Fruit fly (Drosophila melanogaster) whole organism, embryonic: ENCODE data around the gene CG5080.

Experiments
- Abd-B ChIP-seq: fragments of 200-800 bp; sonication (Bioruptor generic); optimal IDR thresholded peaks from 2 replicates; lab custom pipeline; 2018; ENCODE audit warnings: missing biosample characterization, mild to moderate bottlenecking, missing genetic modification characterization, moderate library complexity
- Antp ChIP-seq: fragments of 200-800 bp; sonication (Bioruptor generic); optimal IDR thresholded peaks from 3 replicates; lab custom pipeline; 2016; ENCODE audit warnings: missing biosample characterization, missing genetic modification characterization
- BtbVII ChIP-seq: fragments of 200-800 bp; sonication (Bioruptor generic); optimal IDR thresholded peaks from 3 replicates; lab custom pipeline; 2017; ENCODE audit warnings: missing biosample characterization, mild to moderate bottlenecking, missing genetic modification characterization
- CG10209 ChIP-seq: fragments of 200-800 bp; sonication (Bioruptor generic); optimal IDR thresholded peaks from 3 replicates; lab custom pipeline; 2017; ENCODE audit warnings: missing biosample characterization, mild to moderate bottlenecking, missing genetic modification characterization, missing genetic modification reagents
- CG10274 ChIP-seq: fragments of 200-800 bp; sonication (Bioruptor generic); optimal IDR thresholded peaks from 3 replicates; lab custom pipeline; 2017; ENCODE audit warnings: missing biosample characterization, mild to moderate bottlenecking, missing genetic modification characterization
- CG10462 ChIP-seq: fragments of 200-800 bp; sonication (Bioruptor generic); optimal IDR thresholded peaks from 2 replicates; lab custom pipeline; 2016; ENCODE audit warnings: missing biosample characterization, missing genetic modification characterization
- CG11695 ChIP-seq: fragments of 200-800 bp; sonication (Bioruptor generic); IDR thresholded peaks from 3 replicates; pipeline ENCODE4 v1.3.6; 2022; ENCODE audit warnings: missing biosample characterization, missing genetic modification characterization
- CG11723 ChIP-seq: fragments of 200-800 bp; sonication (Bioruptor generic); optimal IDR thresholded peaks from 2 replicates; lab custom pipeline; 2017; ENCODE audit warnings: missing biosample characterization, mild to moderate bottlenecking, missing genetic modification characterization
- CG12071 ChIP-seq: fragments of 200-800 bp; sonication (Bioruptor generic); optimal IDR thresholded peaks from 3 replicates; lab custom pipeline; 2018; ENCODE audit warnings: missing biosample characterization, mild to moderate bottlenecking, missing genetic modification characterization
- CG12659 ChIP-seq: fragments of 200-800 bp; sonication (Bioruptor generic); optimal IDR thresholded peaks from 3 replicates; lab custom pipeline; 2017; ENCODE audit warnings: mild to moderate bottlenecking, missing biosample characterization, missing genetic modification reagents, missing genetic modification characterization
- CG15269 ChIP-seq: fragments of 200-800 bp; sonication (Bioruptor generic); optimal IDR thresholded peaks from 2 replicates; lab custom pipeline; 2018; ENCODE audit warnings: missing biosample characterization, mild to moderate bottlenecking, missing genetic modification characterization, moderate library complexity
- CG16863 ChIP-seq: fragments of 200-800 bp; sonication (Bioruptor generic); optimal IDR thresholded peaks from 3 replicates; lab custom pipeline; 2016; ENCODE audit warnings: missing biosample characterization, missing genetic modification characterization
- CG18599 ChIP-seq: fragments of 200-800 bp; sonication (Bioruptor generic); optimal IDR thresholded peaks from 3 replicates; lab custom pipeline; 2017; ENCODE audit warnings: missing biosample characterization, missing genetic modification characterization, mild to moderate bottlenecking, moderate library complexity, missing genetic modification reagents
- CG2120 ChIP-seq: fragments of 200-800 bp; sonication (Bioruptor generic); optimal IDR thresholded peaks from 3 replicates; lab custom pipeline; 2016; ENCODE audit warnings: missing biosample characterization, missing genetic modification characterization
- CG30403 ChIP-seq: fragments of 200-800 bp; sonication (Bioruptor generic); optimal IDR thresholded peaks from 3 replicates; lab custom pipeline; 2016; ENCODE audit warnings: missing biosample characterization, missing genetic modification characterization
- CG32532 ChIP-seq: fragments of 200-800 bp; sonication (Bioruptor generic); IDR thresholded peaks from 2 replicates; pipeline ENCODE4 v1.3.6; 2022; ENCODE audit warnings: missing biosample characterization, missing genetic modification characterization
- CG32772 ChIP-seq: fragments of 200-800 bp; sonication (Bioruptor generic); IDR thresholded peaks from 2 replicates; pipeline ENCODE4 v1.3.6; 2022; ENCODE audit warnings: missing biosample characterization, missing genetic modification characterization
- CG34224 ChIP-seq: fragments of 200-800 bp; sonication (Bioruptor generic); IDR thresholded peaks from 3 replicates; pipeline ENCODE4 v1.3.6; 2022; ENCODE audit warnings: missing biosample characterization, missing genetic modification characterization; ENCODE audit not compliant: partially characterized antibody
- CG4360 ChIP-seq: fragments of 200-800 bp; sonication (Bioruptor generic); IDR thresholded peaks from 2 replicates; pipeline ENCODE4 v1.3.6; 2022; ENCODE audit warnings: missing biosample characterization, missing genetic modification characterization
- CG6175 ChIP-seq: fragments of 200-800 bp; sonication (Bioruptor generic); IDR thresholded peaks from 3 replicates; pipeline ENCODE4 v1.3.6; 2022; ENCODE audit warnings: missing biosample characterization, missing genetic modification characterization
- CG6689 ChIP-seq: fragments of 200-800 bp; sonication (Bioruptor generic); IDR thresholded peaks from 2 replicates; pipeline ENCODE4 v1.3.6; 2022; ENCODE audit warnings: missing biosample characterization, missing genetic modification characterization
- CG8281 ChIP-seq: fragments of 200-800 bp; sonication (Bioruptor generic); optimal IDR thresholded peaks from 2 replicates; lab custom pipeline; 2018; ENCODE audit warnings: missing biosample characterization, mild to moderate bottlenecking, missing genetic modification characterization, moderate library complexity
- CG8765 ChIP-seq: fragments of 200-800 bp; sonication (Bioruptor generic); IDR thresholded peaks from 2 replicates; pipeline ENCODE4 v1.3.6; 2022; ENCODE audit warnings: missing biosample characterization, missing genetic modification characterization
- CG9727 ChIP-seq: fragments of 200-800 bp; sonication (Bioruptor generic); optimal IDR thresholded peaks from 3 replicates; lab custom pipeline; 2017; ENCODE audit warnings: missing biosample characterization, mild to moderate bottlenecking, missing genetic modification characterization
- CG9797 ChIP-seq: fragments of 200-800 bp; sonication (Bioruptor generic); optimal IDR thresholded peaks from 3 replicates; lab custom pipeline; 2018; ENCODE audit warnings: missing biosample characterization, mild to moderate bottlenecking, missing genetic modification characterization
- CrebB ChIP-seq: fragments of 200-800 bp; sonication (Bioruptor generic); optimal IDR thresholded peaks from 3 replicates; lab custom pipeline; 2018; ENCODE audit warnings: missing biosample characterization, mild to moderate bottlenecking, missing genetic modification characterization
- HHEX ChIP-seq: fragments of 200-800 bp; sonication (Bioruptor generic); optimal IDR thresholded peaks from 3 replicates; lab custom pipeline; 2017; ENCODE audit warnings: missing biosample characterization, mild to moderate bottlenecking, missing genetic modification characterization, missing genetic modification reagents
- Hmr ChIP-seq: fragments of 200-800 bp; sonication (Bioruptor generic); optimal IDR thresholded peaks from 3 replicates; lab custom pipeline; 2017; ENCODE audit warnings: mild to moderate bottlenecking, missing biosample characterization, missing genetic modification reagents, missing genetic modification characterization
- Lim3 ChIP-seq: fragments of 200-800 bp; sonication (Bioruptor generic); IDR thresholded peaks from 2 replicates; pipeline ENCODE4 v1.3.6; 2022; ENCODE audit warnings: missing biosample characterization, missing genetic modification characterization
- MTF-1 ChIP-seq: fragments of 200-800 bp; sonication (Bioruptor generic); optimal IDR thresholded peaks from 2 replicates; lab custom pipeline; 2018; ENCODE audit warnings: missing biosample characterization, mild to moderate bottlenecking, missing genetic modification characterization, borderline replicate concordance
- Med ChIP-seq: fragments of 200-800 bp; sonication (Bioruptor generic); peaks from one replicate; lab custom pipeline; 2016; ENCODE audit warnings: missing biosample characterization, missing genetic modification characterization, mild to moderate bottlenecking, inconsistent platforms, moderate library complexity
- NFAT ChIP-seq: fragments of 200-800 bp; sonication (Bioruptor generic); IDR thresholded peaks from 2 replicates; pipeline ENCODE4 v1.3.6; 2022; ENCODE audit warnings: missing biosample characterization, missing genetic modification characterization
- Nf-YA ChIP-seq: fragments of 200-800 bp; sonication (Bioruptor generic); IDR thresholded peaks from 2 replicates; pipeline ENCODE4 v1.3.6; 2022; ENCODE audit warnings: missing biosample characterization, missing genetic modification characterization
- Nf-YC ChIP-seq: fragments of 200-800 bp; optimal IDR thresholded peaks from 3 replicates; lab custom pipeline; 2019; ENCODE audit warnings: missing biosample characterization, mild to moderate bottlenecking, missing genetic modification characterization, moderate library complexity
- PHDP ChIP-seq: fragments of 200-800 bp; sonication (Bioruptor generic); optimal IDR thresholded peaks from 3 replicates; lab custom pipeline; 2018; ENCODE audit warnings: missing biosample characterization, mild to moderate bottlenecking, missing genetic modification characterization, moderate library complexity
- Pdp1 ChIP-seq, 2 experiments: fragments of 200-800 bp; sonication (Bioruptor generic); optimal IDR thresholded peaks; 3 replicates each; lab custom pipeline; 2016; ENCODE audit warnings: missing biosample characterization in 2 of 2, missing genetic modification characterization in 2 of 2, mild to moderate bottlenecking in 1 of 2, moderate library complexity in 1 of 2
- Rfx ChIP-seq: fragments of 200-800 bp; sonication (Bioruptor generic); IDR thresholded peaks from 2 replicates; pipeline ENCODE4 v1.3.6; 2022; ENCODE audit warnings: missing biosample characterization, missing genetic modification characterization
- Ssrp ChIP-seq: fragments of 200-800 bp; sonication (Bioruptor generic); optimal IDR thresholded peaks from 2 replicates; lab custom pipeline; 2018; ENCODE audit warnings: missing biosample characterization, mild to moderate bottlenecking, missing genetic modification characterization, moderate library complexity
- ara ChIP-seq: fragments of 200-800 bp; sonication (Bioruptor generic); IDR thresholded peaks from 2 replicates; pipeline ENCODE4 v1.3.6; 2022; ENCODE audit warnings: missing biosample characterization, missing genetic modification characterization
- cg ChIP-seq: fragments of 200-800 bp; sonication (Bioruptor generic); optimal IDR thresholded peaks from 3 replicates; lab custom pipeline; 2019; ENCODE audit warnings: missing biosample characterization, mild to moderate bottlenecking, missing genetic modification characterization, moderate library complexity
- chinmo ChIP-seq: fragments of 200-800 bp; sonication (Bioruptor generic); IDR thresholded peaks from 4 replicates; pipeline ENCODE4 v1.3.6; 2022; ENCODE audit warnings: missing biosample characterization, missing genetic modification characterization; ENCODE audit not compliant: partially characterized antibody
- chn ChIP-seq: fragments of 200-800 bp; sonication (Bioruptor generic); optimal IDR thresholded peaks from 2 replicates; lab custom pipeline; 2016; ENCODE audit warnings: missing biosample characterization, missing genetic modification characterization
- ewg ChIP-seq: fragments of 200-800 bp; sonication (Bioruptor generic); optimal IDR thresholded peaks from 3 replicates; lab custom pipeline; 2017; ENCODE audit warnings: mild to moderate bottlenecking, missing biosample characterization, missing genetic modification reagents, missing genetic modification characterization
- gcm ChIP-seq: fragments of 200-800 bp; sonication (Bioruptor generic); optimal IDR thresholded peaks from 2 replicates; lab custom pipeline; 2019; ENCODE audit warnings: missing biosample characterization, mild to moderate bottlenecking, missing genetic modification characterization, moderate library complexity
- hkb ChIP-seq, 2 experiments: fragments of 200-800 bp in 1 of 2; fragments of >200 bp in 1 of 2; sonication (Bioruptor generic) in 1 of 2; IDR thresholded peaks in 1 of 2; optimal IDR thresholded peaks in 1 of 2; 2 replicates each; pipeline versions ENCODE4 v1.3.6 to Lab custom; 2017 to 2022; ENCODE audit warnings: missing biosample characterization in 1 of 2, missing genetic modification characterization in 1 of 2
- ind ChIP-seq: fragments of 200-800 bp; sonication (Bioruptor generic); optimal IDR thresholded peaks from 3 replicates; lab custom pipeline; 2016; ENCODE audit warnings: missing biosample characterization, missing genetic modification characterization
- inv ChIP-seq: fragments of 200-800 bp; sonication (Bioruptor generic); IDR thresholded peaks from 2 replicates; pipeline ENCODE4 v1.3.6; 2022; ENCODE audit warnings: missing biosample characterization, missing genetic modification characterization; ENCODE audit not compliant: partially characterized antibody
- pfk ChIP-seq: fragments of 200-800 bp; sonication (Bioruptor generic); optimal IDR thresholded peaks from 2 replicates; lab custom pipeline; 2018; ENCODE audit warnings: missing biosample characterization, mild to moderate bottlenecking, missing genetic modification characterization, moderate library complexity
- sisA ChIP-seq: fragments of 200-800 bp; sonication (Bioruptor generic); IDR thresholded peaks from 2 replicates; pipeline ENCODE4 v1.3.6; 2022; ENCODE audit warnings: missing biosample characterization, missing genetic modification characterization
- zfh1 ChIP-seq: fragments of 200-800 bp; sonication (Bioruptor generic); IDR thresholded peaks from 3 replicates; pipeline ENCODE4 v1.3.6; 2022; ENCODE audit warnings: missing biosample characterization, missing genetic modification characterization

Gene CG5080

dm6 chr2L:1125437-1125836 is 38.2 kb downstream of the CG5080 start (continued):
- TF ChIP-seq chn, result no peak
- TF ChIP-seq CG12659 (GFP tag; lab: Kevin White, UChicago), result peak; percentile 13
- peak; percentile 90; the same call in 2 of the 3 replicates for TF ChIP-seq CG6175 (GFP tag; lab: Robert Waterston, UW)
- TF ChIP-seq pfk (GFP tag; lab: Kevin White, UChicago), result no peak
- peak; percentile 18 for TF ChIP-seq CG2120 (GFP tag; lab: Kevin White, UChicago)
- no peak for TF ChIP-seq Antp
- peak; percentile 79; the same call in 2 of the 4 replicates for TF ChIP-seq chinmo (GFP tag; lab: Robert Waterston, UW)
- TF ChIP-seq HHEX, result peak; percentile 44
- TF ChIP-seq Rfx (GFP tag; lab: Robert Waterston, UW), result 0 out of 2 replicates have a peak, but pooled peaks have one; percentile 26
- TF ChIP-seq ind (GFP tag; lab: Kevin White, UChicago), result no peak
- TF ChIP-seq CG9797 (GFP tag; lab: Kevin White, UChicago), result no peak
- no peak for TF ChIP-seq CG32772 (GFP tag; lab: Robert Waterston, UW)
- no peak for TF ChIP-seq ewg (GFP tag; lab: Kevin White, UChicago)
- no peak for TF ChIP-seq gcm
- no peak for TF ChIP-seq CG10209 (GFP tag; lab: Kevin White, UChicago)
- TF ChIP-seq CG32532 (GFP tag; lab: Robert Waterston, UW), result peak; percentile 10; the same call in 1 of the 2 replicates
- peak; percentile 99 for TF ChIP-seq CG8281 (tag; lab: Kevin White, UChicago)
- no peak for TF ChIP-seq zfh1 (GFP tag; lab: Robert Waterston, UW)
- TF ChIP-seq CG16863, result no peak
- TF ChIP-seq Abd-B (GFP tag; lab: Kevin White, UChicago), result no peak
- no peak for TF ChIP-seq CG9727 (GFP tag; lab: Kevin White, UChicago)
- no peak for TF ChIP-seq Ssrp (tag; lab: Kevin White, UChicago)
- TF ChIP-seq BtbVII (GFP tag; lab: Kevin White, UChicago), result peak; percentile 28
- peak; percentile 1 for TF ChIP-seq Hmr (GFP tag; lab: Kevin White, UChicago)
- no peak for TF ChIP-seq inv
- TF ChIP-seq Nf-YC (tag; lab: Kevin White, UChicago), result no peak
- no peak for TF ChIP-seq CG30403
- no peak for TF ChIP-seq CG11695 (GFP tag; lab: Robert Waterston, UW)
- TF ChIP-seq ara, result no peak
- TF ChIP-seq Med (GFP tag; lab: Kevin White, UChicago), result peak; percentile 73
- TF ChIP-seq Lim3 (GFP tag; lab: Robert Waterston, UW), result no peak
- TF ChIP-seq sisA (GFP tag; lab: Robert Waterston, UW), result no peak
- no peak for TF ChIP-seq CG10462 (GFP tag; lab: Kevin White, UChicago)
- peak; percentile 3 for TF ChIP-seq cg (GFP tag; lab: Kevin White, UChicago)
- TF ChIP-seq PHDP (tag; lab: Kevin White, UChicago), result peak; percentile 8
- no peak for TF ChIP-seq NFAT (GFP tag; lab: Robert Waterston, UW)
- peak; percentile 25 for TF ChIP-seq CG18599 (GFP tag; lab: Kevin White, UChicago)
- no peak for TF ChIP-seq MTF-1 (GFP tag; lab: Kevin White, UChicago)
- peak in 1 of 2 experiments; percentile 26 for TF ChIP-seq Pdp1 (GFP tag; optimal IDR thresholded peaks at IDR 0.05; lab: Kevin White, UChicago)
- no peak for TF ChIP-seq CG11723 (GFP tag; lab: Kevin White, UChicago)
- no peak for TF ChIP-seq CG34224 (GFP tag; lab: Robert Waterston, UW)
- TF ChIP-seq CG8765, result no peak
- TF ChIP-seq CG4360 (GFP tag; lab: Robert Waterston, UW), result no peak
- no peak for TF ChIP-seq CG10274 (GFP tag; lab: Kevin White, UChicago)
- TF ChIP-seq CG15269 (tag; lab: Kevin White, UChicago), result no peak
- peak; percentile 43 for TF ChIP-seq CrebB (tag; lab: Kevin White, UChicago)
- no peak for TF ChIP-seq CG6689
- TF ChIP-seq CG12071 (GFP tag; lab: Kevin White, UChicago), result peak; percentile 3
- TF ChIP-seq hkb (optimal IDR thresholded peaks at IDR 0.05; lab: Kevin White, UChicago), result no peak
- no peak for TF ChIP-seq hkb (GFP tag; IDR thresholded peaks at IDR 0.05; lab: Robert Waterston, UW)
- no peak for TF ChIP-seq Nf-YA (GFP tag; lab: Robert Waterston, UW)
